Fruit fly (Drosophila melanogaster): ENCODE measurements around the gene CG34155.

CG34155 gene

dm6 chr3R:30601440-30602256 is 41.6 kb upstream of the CG34155 start, which contains the start of the genes CG2246 and CG31021 (continued):
- TF ChIP-seq Hmr (GFP tag; optimal IDR thresholded peaks at IDR 0.05) (peak; percentile 83), hb (GFP tag; IDR thresholded peaks at IDR 0.05; ENCODE audit: partially characterized antibody) (0 out of 3 replicates have a peak, but pooled peaks have one; percentile 73), CG13894 (tag; optimal IDR thresholded peaks at IDR 0.05) (peak; percentile 11), CG7839 (tag; optimal IDR thresholded peaks at IDR 0.05) (peak; percentile 47), CG12155 (GFP tag; optimal IDR thresholded peaks at IDR 0.05) (peak; percentile 22), hkb (optimal IDR thresholded peaks at IDR 0.05) (no peak), hkb (GFP tag; IDR thresholded peaks at IDR 0.05) (no peak), CG3726 (GFP tag; IDR thresholded peaks at IDR 0.05) (no peak), BtbVII (GFP tag; optimal IDR thresholded peaks at IDR 0.05) (no peak), fd102C (GFP tag; optimal IDR thresholded peaks at IDR 0.05) (no peak), ATbp (GFP tag; optimal IDR thresholded peaks at IDR 0.05) (no peak), ems (GFP tag; optimal IDR thresholded peaks at IDR 0.05) (peak; percentile 29), nom (GFP tag; optimal IDR thresholded peaks at IDR 0.05) (no peak), tna (GFP tag; IDR thresholded peaks at IDR 0.05; ENCODE audit: partially characterized antibody) (peak; percentile 60), ewg (GFP tag; optimal IDR thresholded peaks at IDR 0.05) (peak; percentile 5), Dip2 (GFP tag; IDR thresholded peaks at IDR 0.05) (no peak), zf30C (GFP tag; optimal IDR thresholded peaks at IDR 0.05) (peak; percentile 95), CG6175 (GFP tag; IDR thresholded peaks at IDR 0.05) (0 out of 3 replicates have a peak, but pooled peaks have one; percentile 33), CG17361 (GFP tag; IDR thresholded peaks at IDR 0.05) (peak; percentile 74), cad (GFP tag; optimal IDR thresholded peaks at IDR 0.05) (no peak), fd64A (GFP tag; optimal IDR thresholded peaks at IDR 0.05) (no peak), E2f2 (GFP tag; IDR thresholded peaks at IDR 0.05) (peak; percentile 40; the same call in 1 of the 2 replicates), PHDP (tag; optimal IDR thresholded peaks at IDR 0.05) (no peak), phol (tag; optimal IDR thresholded peaks at IDR 0.05) (peak; percentile 65), CG6765 (GFP tag; optimal IDR thresholded peaks at IDR 0.05) (no peak), CG6254 (GFP tag; optimal IDR thresholded peaks at IDR 0.05) (no peak), pho (GFP tag; optimal IDR thresholded peaks at IDR 0.05) (peak; percentile 69), CG13287 (GFP tag; IDR thresholded peaks at IDR 0.05; ENCODE audit: partially characterized antibody) (peak; percentile 85), CG11504 (tag; optimal IDR thresholded peaks at IDR 0.05) (peak; percentile 54), CkIIα-i1 (GFP tag; IDR thresholded peaks at IDR 0.05) (no peak), CG32767 (GFP tag; IDR thresholded peaks at IDR 0.05) (no peak), CG12299 (tag; optimal IDR thresholded peaks at IDR 0.05) (peak; percentile 15), CG12942 (GFP tag; optimal IDR thresholded peaks at IDR 0.05) (peak; percentile 23), sens-2 (GFP tag; IDR thresholded peaks at IDR 0.05) (no peak), CG17359 (tag; optimal IDR thresholded peaks at IDR 0.05) (peak; percentile 19), dpn (GFP tag; optimal IDR thresholded peaks at IDR 0.05) (peak; percentile 52 to 59), ara (GFP tag; IDR thresholded peaks at IDR 0.05) (peak; percentile 42; the same call in 1 of the 2 replicates), gsb-n (tag; optimal IDR thresholded peaks at IDR 0.05) (peak; percentile 9), ERR (GFP tag; optimal IDR thresholded peaks at IDR 0.05) (peak; percentile 30), CG8089 (GFP tag; optimal IDR thresholded peaks at IDR 0.05) (no peak), CG9609 (GFP tag; optimal IDR thresholded peaks at IDR 0.05) (peak; percentile 36), CG31365 (tag; optimal IDR thresholded peaks at IDR 0.05) (no peak), esg (GFP tag; conservative IDR thresholded peaks at IDR 0.05) (no peak), CG17829 (tag; optimal IDR thresholded peaks at IDR 0.05) (peak; percentile 59), peb (GFP tag; IDR thresholded peaks at IDR 0.05) (no peak), Dll (GFP tag; IDR thresholded peaks at IDR 0.05; ENCODE audit: partially characterized antibody) (peak; percentile 87), CG10654 (GFP tag; optimal IDR thresholded peaks at IDR 0.05) (peak; percentile 16), CG30403 (GFP tag; optimal IDR thresholded peaks at IDR 0.05) (peak; percentile 78), CG13296 (GFP tag; optimal IDR thresholded peaks at IDR 0.05) (no peak)

All from whole organism, embryonic.